Worm (Caenorhabditis elegans): Measurements from ENCODE around the gene C54F6.5.

DNA sequence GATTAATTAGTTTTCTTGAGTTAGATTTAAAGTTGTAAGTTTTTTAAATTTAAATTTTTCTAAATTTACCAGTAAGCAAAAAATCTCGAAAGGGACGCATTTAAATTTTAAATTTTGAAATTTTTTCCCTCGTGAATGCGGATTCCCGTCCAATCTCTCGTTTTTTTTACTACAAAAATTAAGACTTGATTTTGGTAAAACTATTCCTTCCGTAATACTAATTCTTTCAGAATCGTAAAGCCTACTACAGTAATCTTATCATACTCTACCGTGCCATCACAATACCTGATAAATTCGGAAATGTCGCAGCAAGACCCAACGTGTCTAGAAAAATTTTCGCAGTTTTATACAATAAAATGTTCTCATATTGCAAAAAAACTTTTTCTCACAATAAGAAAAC lies 16.3 kb downstream of the C54F6.5 start, which contains the start of the genes C54F6.19 and nhx-3:
- TF ChIP-seq pes-1 (GFP tag; IDR thresholded peaks at IDR 0.05) (no peak), flt-1 (GFP tag; IDR thresholded peaks at IDR 0.05) (no peak), ama-1 (optimal IDR thresholded peaks at IDR 0.05) (no peak), scrt-1 (GFP tag; IDR thresholded peaks at IDR 0.05) (no peak), hmbx-1 (tag; optimal IDR thresholded peaks at IDR 0.05) (no peak), ets-7 (tag; optimal IDR thresholded peaks at IDR 0.05) (no peak), tbx-37 (GFP tag; conservative IDR thresholded peaks at IDR 0.05) (no peak), hmg-4 (GFP tag; optimal IDR thresholded peaks at IDR 0.05) (no peak), tbx-11 (GFP tag; IDR thresholded peaks at IDR 0.05) (no peak), tra-4 (tag; optimal IDR thresholded peaks at IDR 0.05) (no peak), sea-1 (GFP tag; conservative IDR thresholded peaks at IDR 0.05) (no peak), ceh-13 (GFP tag; optimal IDR thresholded peaks at IDR 0.05) (no peak), ceh-36 (tag; optimal IDR thresholded peaks at IDR 0.05) (no peak)
